Fruit fly (Drosophila melanogaster): ENCODE measurements around the gene HDAC11.
A peak's percentile ranks its signal among the peaks of the same experiment; 100 is the strongest.

Gene HDAC11

DNA sequence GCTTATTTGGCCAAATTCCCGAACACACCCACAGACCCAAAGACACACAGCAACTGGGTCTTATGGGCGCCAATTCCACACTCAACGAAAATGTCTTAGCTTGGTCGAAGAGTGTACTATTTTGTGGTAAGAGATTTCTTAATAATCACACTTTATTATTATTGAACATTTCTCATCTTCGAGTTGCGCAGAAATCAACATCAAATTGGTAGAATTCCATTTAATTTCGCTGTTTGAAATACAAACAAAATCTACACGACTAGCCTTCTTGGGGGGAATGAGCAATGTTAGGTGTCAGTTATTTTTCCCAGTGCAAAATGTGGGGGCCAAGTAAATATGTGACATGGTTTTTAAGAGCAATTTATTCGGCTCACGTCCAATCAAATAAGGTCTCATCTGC is 34.9 kb upstream of the HDAC11 start (continued):
- no peak for TF ChIP-seq fd96Cb (tag; optimal IDR thresholded peaks at IDR 0.05)
- TF ChIP-seq Drgx (GFP tag; IDR thresholded peaks at IDR 0.05): peak; percentile 30; the same call in 1 of the 2 replicates
- TF ChIP-seq ems (GFP tag; optimal IDR thresholded peaks at IDR 0.05): no peak
- peak; percentile 12 for TF ChIP-seq CG12769 (tag; optimal IDR thresholded peaks at IDR 0.05)
- peak; percentile 14 for TF ChIP-seq Oli (tag; optimal IDR thresholded peaks at IDR 0.05)
- no peak for TF ChIP-seq seq (GFP tag; IDR thresholded peaks at IDR 0.05)
- TF ChIP-seq Lhr (GFP tag; optimal IDR thresholded peaks at IDR 0.05): no peak
- no peak for TF ChIP-seq usp (GFP tag; optimal IDR thresholded peaks at IDR 0.05)
- TF ChIP-seq Trl (optimal IDR thresholded peaks at IDR 0.05): no peak
- TF ChIP-seq Trl (GFP tag; optimal IDR thresholded peaks at IDR 0.05): no peak
- no peak for TF ChIP-seq CG8359 (GFP tag; optimal IDR thresholded peaks at IDR 0.05; ENCODE audit: borderline replicate concordance)
- no peak for TF ChIP-seq Bgb (GFP tag; IDR thresholded peaks at IDR 0.05; ENCODE audit: partially characterized antibody)
- TF ChIP-seq nmo (GFP tag; optimal IDR thresholded peaks at IDR 0.05): peak; percentile 15
- no peak for TF ChIP-seq CG9932 (GFP tag; IDR thresholded peaks at IDR 0.05)
- TF ChIP-seq tin (GFP tag; optimal IDR thresholded peaks at IDR 0.05): no peak
- TF ChIP-seq CG18262 (tag; optimal IDR thresholded peaks at IDR 0.05): peak; percentile 15
- no peak for TF ChIP-seq sr (GFP tag; IDR thresholded peaks at IDR 0.05)
- TF ChIP-seq onecut (GFP tag; IDR thresholded peaks at IDR 0.05): no peak
- no peak for TF ChIP-seq CG17568 (GFP tag; optimal IDR thresholded peaks at IDR 0.05)
- peak; percentile 14 for TF ChIP-seq phol (tag; optimal IDR thresholded peaks at IDR 0.05)
- TF ChIP-seq CG5180 (GFP tag; optimal IDR thresholded peaks at IDR 0.05): no peak
- TF ChIP-seq run (tag; optimal IDR thresholded peaks at IDR 0.05): no peak
- TF ChIP-seq CG12391 (tag; optimal IDR thresholded peaks at IDR 0.05): peak; percentile 3
- no peak for TF ChIP-seq Pdp1 (GFP tag; optimal IDR thresholded peaks at IDR 0.05)
- no peak for TF ChIP-seq gsb (GFP tag; IDR thresholded peaks at IDR 0.05)
- TF ChIP-seq bbx (GFP tag; IDR thresholded peaks at IDR 0.05; ENCODE audit: partially characterized antibody): no peak
- peak; percentile 17 for TF ChIP-seq unpg (GFP tag; optimal IDR thresholded peaks at IDR 0.05)
- TF ChIP-seq dmrt99B (tag; optimal IDR thresholded peaks at IDR 0.05): peak; percentile 31
- 0 out of 3 replicates have a peak, but pooled peaks have one; percentile 38 for TF ChIP-seq dysf (GFP tag; IDR thresholded peaks at IDR 0.05)
- no peak for TF ChIP-seq CG2129 (GFP tag; IDR thresholded peaks at IDR 0.05; ENCODE audit: partially characterized antibody)
- TF ChIP-seq Six4 (GFP tag; optimal IDR thresholded peaks at IDR 0.05): no peak
- TF ChIP-seq CG11560 (tag; IDR thresholded peaks at IDR 0.05): no peak
- no peak for TF ChIP-seq Jarid2 (GFP tag; optimal IDR thresholded peaks at IDR 0.05)
- peak; percentile 25 for TF ChIP-seq lab (GFP tag; optimal IDR thresholded peaks at IDR 0.05)
- TF ChIP-seq Hr78 (GFP tag; optimal IDR thresholded peaks at IDR 0.05): no peak
- no peak for TF ChIP-seq Neu2 (GFP tag; optimal IDR thresholded peaks at IDR 0.05; ENCODE audit: borderline replicate concordance)
- no peak for TF ChIP-seq CG13624 (GFP tag; optimal IDR thresholded peaks at IDR 0.05)
- TF ChIP-seq bsh (GFP tag; optimal IDR thresholded peaks at IDR 0.05): peak in 1 of 2 experiments; percentile 10
- no peak for TF ChIP-seq so (GFP tag; IDR thresholded peaks at IDR 0.05)
- no peak for TF ChIP-seq CG18764 (GFP tag; optimal IDR thresholded peaks at IDR 0.05)
- no peak for TF ChIP-seq CG31388 (GFP tag; optimal IDR thresholded peaks at IDR 0.05)
- TF ChIP-seq CG9817 (tag; optimal IDR thresholded peaks at IDR 0.05): no peak
- no peak for TF ChIP-seq Dfd (GFP tag; optimal IDR thresholded peaks at IDR 0.05)
- TF ChIP-seq zen2 (GFP tag; IDR thresholded peaks at IDR 0.05; ENCODE audit: partially characterized antibody): no peak
- no peak for TF ChIP-seq Ptx1 (GFP tag; IDR thresholded peaks at IDR 0.05)
- no peak for TF ChIP-seq gcm (GFP tag; optimal IDR thresholded peaks at IDR 0.05)
- no peak for TF ChIP-seq sim (GFP tag; IDR thresholded peaks at IDR 0.05)
- TF ChIP-seq btn (GFP tag; optimal IDR thresholded peaks at IDR 0.05): no peak
- peak; percentile 33 for TF ChIP-seq CG1603 (tag; optimal IDR thresholded peaks at IDR 0.05)
- TF ChIP-seq CG3065 (GFP tag; optimal IDR thresholded peaks at IDR 0.05): no peak
- no peak for TF ChIP-seq MBD-R2 (GFP tag; IDR thresholded peaks at IDR 0.05)
